Fruit fly (Drosophila melanogaster) whole organism, embryonic: ENCODE measurements around the gene CG18081.

ENCODE experiments used
- Awh ChIP-seq: fragments of 200-800 bp; sonication (Bioruptor generic); IDR thresholded peaks from 2 replicates; pipeline ENCODE4, ENCODE4 v1.3.6; 2022; ENCODE audit warnings: missing biosample characterization, missing genetic modification characterization
- CG11398 ChIP-seq: fragments of 200-800 bp; sonication (Bioruptor generic); optimal IDR thresholded peaks from 2 replicates; lab custom pipeline; 2016; ENCODE audit warnings: missing biosample characterization, missing genetic modification characterization
- CG11560 ChIP-seq: fragments of 200-800 bp; sonication (Bioruptor generic); IDR thresholded peaks from 3 replicates; pipeline ENCODE4 v1.3.6; 2022; ENCODE audit warnings: missing biosample characterization, missing genetic modification characterization
- CG11695 ChIP-seq: fragments of 200-800 bp; sonication (Bioruptor generic); IDR thresholded peaks from 3 replicates; pipeline ENCODE4 v1.3.6; 2022; ENCODE audit warnings: missing biosample characterization, missing genetic modification characterization
- CG12219 ChIP-seq: fragments of 200-800 bp; sonication (Bioruptor generic); optimal IDR thresholded peaks from 3 replicates; lab custom pipeline; 2018; ENCODE audit warnings: missing biosample characterization, mild to moderate bottlenecking, missing genetic modification characterization
- CG1647 ChIP-seq: fragments of 200-800 bp; sonication (Bioruptor generic); optimal IDR thresholded peaks from 3 replicates; lab custom pipeline; 2016; ENCODE audit warnings: missing biosample characterization, missing genetic modification characterization
- CG2889 ChIP-seq: fragments of 200-800 bp; sonication (Bioruptor generic); IDR thresholded peaks from 3 replicates; pipeline ENCODE4 v1.3.6; 2022; ENCODE audit warnings: missing biosample characterization, missing genetic modification characterization
- CG30403 ChIP-seq: fragments of 200-800 bp; sonication (Bioruptor generic); optimal IDR thresholded peaks from 3 replicates; lab custom pipeline; 2016; ENCODE audit warnings: missing biosample characterization, missing genetic modification characterization
- CG31441 ChIP-seq: fragments of 200-800 bp; sonication (Bioruptor generic); IDR thresholded peaks from 2 replicates; pipeline ENCODE4 v1.3.6; 2022; ENCODE audit warnings: missing biosample characterization, missing genetic modification characterization
- CG32532 ChIP-seq: fragments of 200-800 bp; sonication (Bioruptor generic); IDR thresholded peaks from 2 replicates; pipeline ENCODE4 v1.3.6; 2022; ENCODE audit warnings: missing biosample characterization, missing genetic modification characterization
- CG3726 ChIP-seq: fragments of 200-800 bp; sonication (Bioruptor generic); IDR thresholded peaks from 3 replicates; pipeline ENCODE4, ENCODE4 v1.3.6; 2022; ENCODE audit warnings: missing biosample characterization, missing genetic modification characterization
- CG4617 ChIP-seq: fragments of 200-800 bp; sonication (Bioruptor generic); optimal IDR thresholded peaks from 3 replicates; lab custom pipeline; 2016; ENCODE audit warnings: missing biosample characterization, missing genetic modification characterization, borderline replicate concordance
- CG4707 ChIP-seq: fragments of 200-800 bp; sonication (Bioruptor generic); optimal IDR thresholded peaks from 2 replicates; lab custom pipeline; 2018; ENCODE audit warnings: missing biosample characterization, mild to moderate bottlenecking, missing genetic modification characterization, moderate library complexity
- CG7987 ChIP-seq: fragments of 200-800 bp; sonication (Bioruptor generic); optimal IDR thresholded peaks from 2 replicates; lab custom pipeline; 2018; ENCODE audit warnings: missing biosample characterization, mild to moderate bottlenecking, missing genetic modification characterization, moderate library complexity
- CG8290 ChIP-seq, 3 experiments: fragments of 200-800 bp; sonication (Bioruptor generic); optimal IDR thresholded peaks; 2 replicates each; lab custom pipeline; 2016 to 2019; ENCODE audit warnings: missing biosample characterization in 3 of 3, missing genetic modification characterization in 3 of 3, mild to moderate bottlenecking in 2 of 3, moderate library complexity in 1 of 3
- CG8944 ChIP-seq: fragments of 200-800 bp; sonication (Bioruptor generic); optimal IDR thresholded peaks from 3 replicates; lab custom pipeline; 2016; ENCODE audit warnings: missing biosample characterization, missing genetic modification characterization
- CG9727 ChIP-seq: fragments of 200-800 bp; sonication (Bioruptor generic); optimal IDR thresholded peaks from 3 replicates; lab custom pipeline; 2017; ENCODE audit warnings: missing biosample characterization, mild to moderate bottlenecking, missing genetic modification characterization
- CHES-1-like ChIP-seq: fragments of 200-800 bp; sonication (Bioruptor generic); optimal IDR thresholded peaks from 2 replicates; lab custom pipeline; 2016; ENCODE audit warnings: missing biosample characterization, missing genetic modification characterization
- CoRest ChIP-seq: fragments of 200-800 bp; sonication (Bioruptor generic); optimal IDR thresholded peaks from 3 replicates; lab custom pipeline; 2018; ENCODE audit warnings: missing biosample characterization, mild to moderate bottlenecking, missing genetic modification characterization, moderate library complexity
- CrebB ChIP-seq: fragments of 200-800 bp; sonication (Bioruptor generic); optimal IDR thresholded peaks from 3 replicates; lab custom pipeline; 2018; ENCODE audit warnings: missing biosample characterization, mild to moderate bottlenecking, missing genetic modification characterization
- Dip2 ChIP-seq: fragments of 200-800 bp; sonication (Bioruptor generic); IDR thresholded peaks from 2 replicates; pipeline ENCODE4 v1.3.6; 2022; ENCODE audit warnings: missing biosample characterization, missing genetic modification characterization
- Doc2 ChIP-seq: fragments of 200-800 bp; sonication (Bioruptor generic); IDR thresholded peaks from 2 replicates; pipeline ENCODE4 v1.3.6; 2022; ENCODE audit warnings: missing biosample characterization, missing genetic modification characterization
- Ets65A ChIP-seq: fragments of 200-800 bp; sonication (Bioruptor generic); peaks from one replicate; lab custom pipeline; 2016; ENCODE audit warnings: missing biosample characterization, missing genetic modification characterization
- Hsf ChIP-seq: fragments of 200-800 bp; sonication (Bioruptor generic); optimal IDR thresholded peaks from 3 replicates; lab custom pipeline; 2016; ENCODE audit warnings: missing biosample characterization, missing genetic modification characterization
- Jarid2 ChIP-seq: fragments of 200-800 bp; sonication (Bioruptor generic); optimal IDR thresholded peaks from 3 replicates; lab custom pipeline; 2017; ENCODE audit warnings: mild to moderate bottlenecking, missing biosample characterization, missing genetic modification reagents, missing genetic modification characterization
- MESR4 ChIP-seq: fragments of 200-800 bp; sonication (Bioruptor generic); optimal IDR thresholded peaks from 2 replicates; lab custom pipeline; 2018; ENCODE audit warnings: missing biosample characterization, mild to moderate bottlenecking, missing genetic modification characterization, moderate library complexity
- NC2α ChIP-seq: fragments of 200-800 bp; sonication (Bioruptor generic); optimal IDR thresholded peaks from 2 replicates; lab custom pipeline; 2016; ENCODE audit warnings: missing biosample characterization, missing genetic modification characterization
- Pdp1 ChIP-seq, 2 experiments: fragments of 200-800 bp; sonication (Bioruptor generic); optimal IDR thresholded peaks; 3 replicates each; lab custom pipeline; 2016; ENCODE audit warnings: missing biosample characterization in 2 of 2, missing genetic modification characterization in 2 of 2, mild to moderate bottlenecking in 1 of 2, moderate library complexity in 1 of 2
- Sox100B ChIP-seq: fragments of 200-800 bp; sonication (Bioruptor generic); optimal IDR thresholded peaks from 3 replicates; lab custom pipeline; 2018; ENCODE audit warnings: missing biosample characterization, mild to moderate bottlenecking, missing genetic modification characterization
- Ssrp ChIP-seq: fragments of 200-800 bp; sonication (Bioruptor generic); optimal IDR thresholded peaks from 2 replicates; lab custom pipeline; 2018; ENCODE audit warnings: missing biosample characterization, mild to moderate bottlenecking, missing genetic modification characterization, moderate library complexity
- ap ChIP-seq: fragments of 200-800 bp; sonication (Bioruptor generic); IDR thresholded peaks from 2 replicates; pipeline ENCODE4 v1.3.6; 2022; ENCODE audit warnings: missing biosample characterization, missing genetic modification characterization
- bcd ChIP-seq: fragments of 200-800 bp; sonication (Bioruptor generic); optimal IDR thresholded peaks from 2 replicates; lab custom pipeline; 2017; ENCODE audit warnings: missing biosample characterization, mild to moderate bottlenecking, missing genetic modification characterization
- bigmax ChIP-seq: fragments of 200-800 bp; sonication (Bioruptor generic); optimal IDR thresholded peaks from 2 replicates; lab custom pipeline; 2018; ENCODE audit warnings: missing biosample characterization, mild to moderate bottlenecking, missing genetic modification characterization
- br ChIP-seq: fragments of >200 bp; optimal IDR thresholded peaks from 2 replicates; lab custom pipeline; 2017
- chm ChIP-seq: fragments of 200-800 bp; sonication (Bioruptor generic); IDR thresholded peaks from 2 replicates; pipeline ENCODE4 v1.3.6; 2022; ENCODE audit warnings: missing biosample characterization, missing genetic modification characterization
- ewg ChIP-seq: fragments of 200-800 bp; sonication (Bioruptor generic); optimal IDR thresholded peaks from 3 replicates; lab custom pipeline; 2017; ENCODE audit warnings: mild to moderate bottlenecking, missing biosample characterization, missing genetic modification reagents, missing genetic modification characterization
- grau ChIP-seq: fragments of 200-800 bp; optimal IDR thresholded peaks from 3 replicates; lab custom pipeline; 2019; ENCODE audit warnings: missing biosample characterization, mild to moderate bottlenecking, missing genetic modification characterization, moderate library complexity
- ham ChIP-seq: fragments of 200-800 bp; sonication (Bioruptor generic); IDR thresholded peaks from 2 replicates; pipeline ENCODE4 v1.3.6; 2022; ENCODE audit warnings: missing biosample characterization, missing genetic modification characterization
- jing ChIP-seq: fragments of 200-800 bp; sonication (Bioruptor generic); optimal IDR thresholded peaks from 2 replicates; lab custom pipeline; 2018; ENCODE audit warnings: missing biosample characterization, mild to moderate bottlenecking, missing genetic modification characterization
- kay ChIP-seq: fragments of 200-800 bp; sonication (Bioruptor generic); optimal IDR thresholded peaks from 2 replicates; lab custom pipeline; 2016; ENCODE audit warnings: missing biosample characterization, missing genetic modification characterization
- onecut ChIP-seq: fragments of 200-800 bp; sonication (Bioruptor generic); IDR thresholded peaks from 2 replicates; pipeline ENCODE4 v1.3.6; 2022; ENCODE audit warnings: missing biosample characterization, missing genetic modification characterization
- org-1 ChIP-seq: fragments of 200-800 bp; sonication (Bioruptor generic); optimal IDR thresholded peaks from 2 replicates; lab custom pipeline; 2017; ENCODE audit warnings: missing biosample characterization, missing genetic modification characterization
- p53 ChIP-seq: fragments of 200-800 bp; sonication (Bioruptor generic); optimal IDR thresholded peaks from 2 replicates; lab custom pipeline; 2016; ENCODE audit warnings: missing biosample characterization, missing genetic modification characterization
- pb ChIP-seq: fragments of 200-800 bp; sonication (Bioruptor generic); optimal IDR thresholded peaks from 3 replicates; lab custom pipeline; 2016; ENCODE audit warnings: missing biosample characterization, missing genetic modification characterization
- pho ChIP-seq: fragments of 200-800 bp; sonication (Bioruptor generic); optimal IDR thresholded peaks from 2 replicates; lab custom pipeline; 2016; ENCODE audit warnings: missing biosample characterization, missing genetic modification characterization
- pum ChIP-seq: fragments of 200-800 bp; sonication (Bioruptor generic); optimal IDR thresholded peaks from 2 replicates; lab custom pipeline; 2016; ENCODE audit warnings: missing biosample characterization, missing genetic modification characterization
- salm ChIP-seq: fragments of 200-800 bp; sonication (Bioruptor generic); optimal IDR thresholded peaks from 2 replicates; lab custom pipeline; 2018; ENCODE audit warnings: missing biosample characterization, mild to moderate bottlenecking, missing genetic modification characterization
- sisA ChIP-seq: fragments of 200-800 bp; sonication (Bioruptor generic); IDR thresholded peaks from 2 replicates; pipeline ENCODE4 v1.3.6; 2022; ENCODE audit warnings: missing biosample characterization, missing genetic modification characterization
- so ChIP-seq: fragments of 200-800 bp; sonication (Bioruptor generic); IDR thresholded peaks from 3 replicates; pipeline ENCODE4 v1.3.6; 2022; ENCODE audit warnings: missing biosample characterization, missing genetic modification characterization
- tup ChIP-seq: fragments of 200-800 bp; sonication (Bioruptor generic); optimal IDR thresholded peaks from 2 replicates; lab custom pipeline; 2016; ENCODE audit warnings: missing biosample characterization, mild to moderate bottlenecking, missing genetic modification characterization, moderate library complexity
- twi ChIP-seq: fragments of 200-800 bp; optimal IDR thresholded peaks from 2 replicates; lab custom pipeline; 2019; ENCODE audit warnings: missing biosample characterization, mild to moderate bottlenecking, missing genetic modification characterization, moderate library complexity
- vfl ChIP-seq: fragments of 200-800 bp; sonication (Bioruptor generic); optimal IDR thresholded peaks from 2 replicates; lab custom pipeline; 2016; ENCODE audit warnings: missing biosample characterization, missing genetic modification characterization
- wdn ChIP-seq: fragments of 200-800 bp; sonication (Bioruptor generic); IDR thresholded peaks from 2 replicates; pipeline ENCODE4 v1.3.6; 2022; ENCODE audit warnings: missing biosample characterization, missing genetic modification characterization

Gene CG18081

dm6 chr3L:15832146-15832545, 3.0 kb downstream of the CG18081 start, which contains the start of gene CG12713:
CG12713 (plus strand) TSS chr3L:15832464.
- TF ChIP-seq Pdp1 (GFP tag; optimal IDR thresholded peaks at IDR 0.05; lab: Kevin White, UChicago) (peak in 1 of 2 experiments; percentile 62), p53 (no peak), ewg (GFP tag; lab: Kevin White, UChicago) (no peak), pho (GFP tag; lab: Kevin White, UChicago) (no peak), sisA (GFP tag; lab: Robert Waterston, UW) (no peak), Awh (GFP tag; lab: Robert Waterston, UW) (no peak), grau (peak; percentile 31), twi (tag; lab: Kevin White, UChicago) (no peak), Ssrp (tag; lab: Kevin White, UChicago) (no peak), ham (GFP tag; lab: Robert Waterston, UW) (no peak), CG7987 (GFP tag; lab: Kevin White, UChicago) (no peak), Hsf (peak; percentile 9), CG3726 (GFP tag; lab: Robert Waterston, UW) (no peak), pum (GFP tag; lab: Kevin White, UChicago) (no peak), jing (GFP tag; lab: Kevin White, UChicago) (no peak), CoRest (peak; percentile 57), CG1647 (GFP tag; lab: Kevin White, UChicago) (no peak), wdn (no peak), CG4617 (GFP tag; lab: Kevin White, UChicago) (peak; percentile 16), Dip2 (GFP tag; lab: Robert Waterston, UW) (no peak), bigmax (no peak), br (lab: Kevin White, UChicago) (no peak), org-1 (GFP tag; lab: Kevin White, UChicago) (no peak), CG32532 (GFP tag; lab: Robert Waterston, UW) (no peak), CG11695 (GFP tag; lab: Robert Waterston, UW) (no peak), CG8944 (no peak), pb (GFP tag; lab: Kevin White, UChicago) (no peak), CG11560 (tag; lab: Robert Waterston, UW) (peak; percentile 98), CG30403 (GFP tag; lab: Kevin White, UChicago) (peak; percentile 37), CG12219 (GFP tag; lab: Kevin White, UChicago) (no peak), vfl (no peak), Sox100B (GFP tag; lab: Kevin White, UChicago) (no peak), MESR4 (peak; percentile 21), CG9727 (GFP tag; lab: Kevin White, UChicago) (peak; percentile 5), CG4707 (GFP tag; lab: Kevin White, UChicago) (no peak), CG2889 (GFP tag; lab: Robert Waterston, UW) (no peak), CG31441 (peak; percentile 43; the same call in 1 of the 2 replicates), bcd (GFP tag; lab: Kevin White, UChicago) (no peak), tup (GFP tag; lab: Kevin White, UChicago) (no peak), salm (tag; lab: Kevin White, UChicago) (no peak), Jarid2 (GFP tag; lab: Kevin White, UChicago) (no peak), CG11398 (GFP tag; lab: Kevin White, UChicago) (no peak), kay (GFP tag; lab: Kevin White, UChicago) (no peak), CrebB (tag; lab: Kevin White, UChicago) (no peak), Ets65A (GFP tag; lab: Kevin White, UChicago) (peak; percentile 5), CG8290 (GFP tag; optimal IDR thresholded peaks at IDR 0.05; lab: Kevin White, UChicago) (peak; percentile 69), CG8290 (tag; optimal IDR thresholded peaks at IDR 0.05; lab: Kevin White, UChicago) (peak; percentile 45 to 65), onecut (GFP tag; lab: Robert Waterston, UW) (no peak), so (GFP tag; lab: Robert Waterston, UW) (no peak), ap (GFP tag; lab: Robert Waterston, UW) (no peak), chm (no peak), NC2α (GFP tag; lab: Kevin White, UChicago) (no peak), Doc2 (GFP tag; lab: Robert Waterston, UW) (no peak), CHES-1-like (GFP tag; lab: Kevin White, UChicago) (peak; percentile 11)
